Fruit fly (Drosophila melanogaster): Measurements from ENCODE around the gene CG3246.

The CG3246 gene

dm6 chr2L:3437068-3437467 is 24.7 kb downstream of the CG3246 start:
- TF ChIP-seq psq (optimal IDR thresholded peaks at IDR 0.05) (no peak), h (optimal IDR thresholded peaks at IDR 0.05) (no peak), Sin3A (optimal IDR thresholded peaks at IDR 0.05) (no peak), ttk (optimal IDR thresholded peaks at IDR 0.05) (no peak), insv (optimal IDR thresholded peaks at IDR 0.05) (no peak), Myc (optimal IDR thresholded peaks at IDR 0.05) (no peak)

dm6 chr2L:3436347-3436746 is 25.4 kb downstream of the CG3246 start:
- TF ChIP-seq Sin3A (optimal IDR thresholded peaks at IDR 0.05) (no peak), psq (optimal IDR thresholded peaks at IDR 0.05) (no peak), h (optimal IDR thresholded peaks at IDR 0.05) (no peak), insv (optimal IDR thresholded peaks at IDR 0.05) (no peak), ttk (optimal IDR thresholded peaks at IDR 0.05) (no peak), Myc (optimal IDR thresholded peaks at IDR 0.05) (no peak)

- TF ChIP-seq h (optimal IDR thresholded peaks at IDR 0.05) (no peak), insv (optimal IDR thresholded peaks at IDR 0.05) (no peak), ttk (optimal IDR thresholded peaks at IDR 0.05) (no peak), Sin3A (optimal IDR thresholded peaks at IDR 0.05) (no peak), Myc (optimal IDR thresholded peaks at IDR 0.05) (no peak), psq (optimal IDR thresholded peaks at IDR 0.05) (no peak)
Measured at dm6 chr2L:3435086-3435485, 26.7 kb downstream of the CG3246 start.

DNA sequence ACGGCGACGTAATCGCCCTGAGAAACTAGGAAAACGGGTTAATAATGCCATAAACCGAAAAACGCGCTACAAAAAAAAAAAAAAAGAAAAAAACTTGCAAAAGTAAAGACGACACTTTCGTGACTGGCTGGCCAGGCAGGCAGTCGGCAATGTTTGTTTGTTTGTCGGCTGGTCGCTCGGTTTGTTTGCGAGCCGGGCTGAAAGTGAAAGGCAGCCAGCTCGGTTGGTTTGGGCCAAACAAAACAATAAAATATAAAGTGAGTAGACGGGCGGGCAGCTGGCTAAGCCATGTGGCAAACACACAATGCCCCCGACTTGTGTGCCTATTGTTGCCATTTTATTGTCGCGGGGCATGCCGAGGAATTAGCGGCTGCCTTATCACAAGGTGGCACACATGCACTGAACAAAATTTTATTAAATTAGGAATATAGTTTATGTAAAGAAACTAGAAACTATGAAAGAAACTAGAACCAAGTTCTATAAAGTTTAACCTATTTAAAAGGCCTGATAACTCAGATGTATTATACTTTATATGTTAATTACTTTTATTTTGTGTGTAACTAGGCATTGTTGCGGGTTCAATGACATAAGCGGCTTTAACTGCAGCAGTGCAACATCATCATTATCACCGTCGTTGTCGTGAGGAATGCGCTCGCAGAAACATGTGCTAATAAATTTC is 33.2 kb downstream of the CG3246 start:
- TF ChIP-seq Myc (optimal IDR thresholded peaks at IDR 0.05) = no peak
- no peak for TF ChIP-seq insv (optimal IDR thresholded peaks at IDR 0.05)
- no peak for TF ChIP-seq psq (optimal IDR thresholded peaks at IDR 0.05)
- TF ChIP-seq Sin3A (optimal IDR thresholded peaks at IDR 0.05) = no peak
- no peak for TF ChIP-seq ttk (optimal IDR thresholded peaks at IDR 0.05)
- TF ChIP-seq h (optimal IDR thresholded peaks at IDR 0.05) = no peak

dm6 chr2L:3426669-3427232 is 35.0 kb downstream of the CG3246 start, which contains the start of gene Pgant2:
TSS of gene Pgant2 (minus strand) at chr2L:3426719.
- TF ChIP-seq h (optimal IDR thresholded peaks at IDR 0.05) (no peak), ttk (optimal IDR thresholded peaks at IDR 0.05) (no peak), Sin3A (optimal IDR thresholded peaks at IDR 0.05) (no peak), Myc (optimal IDR thresholded peaks at IDR 0.05) (no peak), insv (optimal IDR thresholded peaks at IDR 0.05) (no peak), psq (optimal IDR thresholded peaks at IDR 0.05) (no peak)

dm6 chr2L:3425947-3426346 is 35.8 kb downstream of the CG3246 start:
- TF ChIP-seq h (optimal IDR thresholded peaks at IDR 0.05) (no peak), Myc (optimal IDR thresholded peaks at IDR 0.05) (no peak), Sin3A (optimal IDR thresholded peaks at IDR 0.05) (no peak)

dm6 chr2L:3422753-3423152 is 39.0 kb downstream of the CG3246 start:
- no peak for TF ChIP-seq h (optimal IDR thresholded peaks at IDR 0.05)
- no peak for TF ChIP-seq Myc (optimal IDR thresholded peaks at IDR 0.05)
- TF ChIP-seq psq (optimal IDR thresholded peaks at IDR 0.05) = no peak

dm6 chr2L:3417613-3418012 is 44.1 kb downstream of the CG3246 start:
- no peak for TF ChIP-seq Myc (optimal IDR thresholded peaks at IDR 0.05)
- no peak for TF ChIP-seq ttk (optimal IDR thresholded peaks at IDR 0.05)
- no peak for TF ChIP-seq h (optimal IDR thresholded peaks at IDR 0.05)
- TF ChIP-seq Sin3A (optimal IDR thresholded peaks at IDR 0.05) = no peak
- TF ChIP-seq psq (optimal IDR thresholded peaks at IDR 0.05) = no peak
- TF ChIP-seq insv (optimal IDR thresholded peaks at IDR 0.05) = no peak

dm6 chr2L:3416527-3417304 is 45.0 kb downstream of the CG3246 start, which contains the start of gene CG31952:
TSS of gene CG31952 (plus strand) at chr2L:3416693.
- TF ChIP-seq psq (optimal IDR thresholded peaks at IDR 0.05) (no peak), Myc (optimal IDR thresholded peaks at IDR 0.05) (no peak), Sin3A (optimal IDR thresholded peaks at IDR 0.05) (no peak), h (optimal IDR thresholded peaks at IDR 0.05) (no peak), insv (optimal IDR thresholded peaks at IDR 0.05) (no peak), ttk (optimal IDR thresholded peaks at IDR 0.05) (no peak)
